Fruit fly (Drosophila melanogaster) whole organism, embryonic: Measurements from ENCODE around the gene Ppm1.
A peak's percentile ranks its signal among the peaks of the same experiment; 100 is the strongest.

ENCODE experiments used
- Asciz ChIP-seq: fragments of 200-800 bp; sonication (Bioruptor generic); optimal IDR thresholded peaks from 2 replicates; lab custom pipeline; 2017; ENCODE audit warnings: missing biosample characterization, mild to moderate bottlenecking, missing genetic modification characterization, missing genetic modification reagents
- Atf3 ChIP-seq: fragments of 200-800 bp; sonication (Bioruptor generic); optimal IDR thresholded peaks from 3 replicates; lab custom pipeline; 2016; ENCODE audit warnings: missing biosample characterization, missing genetic modification characterization
- B-H1 ChIP-seq: fragments of 200-800 bp; sonication (Bioruptor generic); IDR thresholded peaks from 3 replicates; pipeline ENCODE4 v1.3.6; 2022; ENCODE audit warnings: missing biosample characterization, missing genetic modification characterization
- CG10267 ChIP-seq: fragments of 200-800 bp; sonication (Bioruptor generic); optimal IDR thresholded peaks from 2 replicates; lab custom pipeline; 2018; ENCODE audit warnings: missing biosample characterization, mild to moderate bottlenecking, missing genetic modification characterization, moderate library complexity
- CG10543 ChIP-seq: fragments of 200-800 bp; sonication (Bioruptor generic); optimal IDR thresholded peaks from 3 replicates; lab custom pipeline; 2017; ENCODE audit warnings: missing biosample characterization, mild to moderate bottlenecking, missing genetic modification characterization, moderate library complexity
- CG10979 ChIP-seq: fragments of 200-800 bp; sonication (Bioruptor generic); optimal IDR thresholded peaks from 2 replicates; lab custom pipeline; 2018; ENCODE audit warnings: missing biosample characterization, mild to moderate bottlenecking, missing genetic modification characterization, moderate library complexity
- CG16813 ChIP-seq: fragments of 200-800 bp; sonication (Bioruptor generic); IDR thresholded peaks from 3 replicates; pipeline ENCODE4 v1.3.6; 2022; ENCODE audit warnings: missing biosample characterization, missing genetic modification characterization; ENCODE audit not compliant: partially characterized antibody
- CG17361 ChIP-seq: fragments of 200-800 bp; sonication (Bioruptor generic); IDR thresholded peaks from 3 replicates; pipeline ENCODE4 v1.3.6; 2022; ENCODE audit warnings: missing biosample characterization, missing genetic modification characterization
- CG18764 ChIP-seq: fragments of 200-800 bp; sonication (Bioruptor generic); optimal IDR thresholded peaks from 3 replicates; lab custom pipeline; 2016; ENCODE audit warnings: missing biosample characterization, missing genetic modification characterization
- CG2712 ChIP-seq: fragments of 200-800 bp; optimal IDR thresholded peaks from 3 replicates; lab custom pipeline; 2019; ENCODE audit warnings: missing biosample characterization, mild to moderate bottlenecking, missing genetic modification characterization, moderate library complexity
- CG34376 ChIP-seq: fragments of 200-800 bp; sonication (Bioruptor generic); optimal IDR thresholded peaks from 2 replicates; lab custom pipeline; 2018; ENCODE audit warnings: missing biosample characterization, mild to moderate bottlenecking, missing genetic modification characterization
- CG4360 ChIP-seq: fragments of 200-800 bp; sonication (Bioruptor generic); IDR thresholded peaks from 2 replicates; pipeline ENCODE4 v1.3.6; 2022; ENCODE audit warnings: missing biosample characterization, missing genetic modification characterization
- CG4424 ChIP-seq: fragments of 200-800 bp; sonication (Bioruptor generic); optimal IDR thresholded peaks from 3 replicates; lab custom pipeline; 2016; ENCODE audit warnings: missing biosample characterization, missing genetic modification characterization
- CG6689 ChIP-seq: fragments of 200-800 bp; sonication (Bioruptor generic); IDR thresholded peaks from 2 replicates; pipeline ENCODE4 v1.3.6; 2022; ENCODE audit warnings: missing biosample characterization, missing genetic modification characterization
- CG7357 ChIP-seq: fragments of 200-800 bp; sonication (Bioruptor generic); IDR thresholded peaks from 3 replicates; pipeline ENCODE4 v1.3.6; 2022; ENCODE audit warnings: missing biosample characterization, missing genetic modification characterization
- CG7963 ChIP-seq: fragments of 200-800 bp; sonication (Bioruptor generic); IDR thresholded peaks from 3 replicates; pipeline ENCODE4 v1.3.6; 2022; ENCODE audit warnings: missing biosample characterization, missing genetic modification characterization; ENCODE audit not compliant: partially characterized antibody
- CoRest ChIP-seq: fragments of 200-800 bp; sonication (Bioruptor generic); optimal IDR thresholded peaks from 3 replicates; lab custom pipeline; 2018; ENCODE audit warnings: missing biosample characterization, mild to moderate bottlenecking, missing genetic modification characterization, moderate library complexity
- Dp ChIP-seq: fragments of 200-800 bp; sonication (Bioruptor generic); optimal IDR thresholded peaks from 2 replicates; lab custom pipeline; 2018; ENCODE audit warnings: missing biosample characterization, mild to moderate bottlenecking, missing genetic modification characterization, moderate library complexity
- E2f2 ChIP-seq: fragments of 200-800 bp; sonication (Bioruptor generic); IDR thresholded peaks from 2 replicates; pipeline ENCODE4 v1.3.6; 2022; ENCODE audit warnings: missing biosample characterization, missing genetic modification characterization
- HLH3B ChIP-seq: fragments of 200-800 bp; sonication (Bioruptor generic); IDR thresholded peaks from 2 replicates; pipeline ENCODE4 v1.3.6; 2022; ENCODE audit warnings: missing biosample characterization, missing genetic modification characterization
- Hand ChIP-seq: fragments of 200-800 bp; sonication (Bioruptor generic); optimal IDR thresholded peaks from 2 replicates; lab custom pipeline; 2017; ENCODE audit warnings: mild to moderate bottlenecking, missing biosample characterization, missing genetic modification reagents, missing genetic modification characterization
- Hmx ChIP-seq: fragments of 200-800 bp; sonication (Bioruptor generic); optimal IDR thresholded peaks from 2 replicates; lab custom pipeline; 2016; ENCODE audit warnings: missing biosample characterization, missing genetic modification characterization
- Lhr ChIP-seq: fragments of 200-800 bp; sonication (Bioruptor generic); optimal IDR thresholded peaks from 3 replicates; lab custom pipeline; 2017; ENCODE audit warnings: mild to moderate bottlenecking, missing biosample characterization, missing genetic modification reagents, missing genetic modification characterization
- Poxn ChIP-seq: fragments of 200-800 bp; sonication (Bioruptor generic); IDR thresholded peaks from 2 replicates; pipeline ENCODE4 v1.3.6; 2022; ENCODE audit warnings: missing biosample characterization, missing genetic modification characterization
- Sry-δ ChIP-seq: fragments of 200-800 bp; sonication (Bioruptor generic); optimal IDR thresholded peaks from 2 replicates; lab custom pipeline; 2016; ENCODE audit warnings: missing biosample characterization, missing genetic modification characterization
- Stat92E ChIP-seq, 3 experiments: fragments of >200 bp in 2 of 3; fragments of 200-800 bp in 1 of 3; sonication (Bioruptor generic) in 1 of 3; optimal IDR thresholded peaks; 2 replicates each; lab custom pipeline; 2017 to 2019; ENCODE audit warnings: missing biosample characterization in 3 of 3, missing genetic modification characterization in 3 of 3, mild to moderate bottlenecking in 1 of 3, moderate library complexity in 1 of 3
- Vsx1 ChIP-seq: fragments of 200-800 bp; sonication (Bioruptor generic); optimal IDR thresholded peaks from 2 replicates; lab custom pipeline; 2017; ENCODE audit warnings: missing biosample characterization, mild to moderate bottlenecking, missing genetic modification characterization, missing genetic modification reagents
- al ChIP-seq: fragments of 200-800 bp; sonication (Bioruptor generic); IDR thresholded peaks from 2 replicates; pipeline ENCODE4 v1.3.6; 2022; ENCODE audit warnings: missing biosample characterization, missing genetic modification characterization
- ase ChIP-seq: fragments of 200-800 bp; sonication (Bioruptor generic); IDR thresholded peaks from 3 replicates; pipeline ENCODE4 v1.3.6; 2022; ENCODE audit warnings: missing biosample characterization, missing genetic modification characterization
- chinmo ChIP-seq: fragments of 200-800 bp; sonication (Bioruptor generic); IDR thresholded peaks from 4 replicates; pipeline ENCODE4 v1.3.6; 2022; ENCODE audit warnings: missing biosample characterization, missing genetic modification characterization; ENCODE audit not compliant: partially characterized antibody
- ewg ChIP-seq: fragments of 200-800 bp; sonication (Bioruptor generic); optimal IDR thresholded peaks from 3 replicates; lab custom pipeline; 2017; ENCODE audit warnings: mild to moderate bottlenecking, missing biosample characterization, missing genetic modification reagents, missing genetic modification characterization
- fd64A ChIP-seq: fragments of 200-800 bp; sonication (Bioruptor generic); optimal IDR thresholded peaks from 3 replicates; lab custom pipeline; 2018; ENCODE audit warnings: missing biosample characterization, mild to moderate bottlenecking, missing genetic modification characterization
- hbn ChIP-seq: fragments of 200-800 bp; sonication (Bioruptor generic); IDR thresholded peaks from 2 replicates; pipeline ENCODE4 v1.3.6; 2022; ENCODE audit warnings: missing biosample characterization, missing genetic modification characterization; ENCODE audit not compliant: partially characterized antibody
- hkb ChIP-seq, 2 experiments: fragments of 200-800 bp in 1 of 2; fragments of >200 bp in 1 of 2; sonication (Bioruptor generic) in 1 of 2; IDR thresholded peaks in 1 of 2; optimal IDR thresholded peaks in 1 of 2; 2 replicates each; pipeline versions ENCODE4 v1.3.6 to Lab custom; 2017 to 2022; ENCODE audit warnings: missing biosample characterization in 1 of 2, missing genetic modification characterization in 1 of 2
- inv ChIP-seq: fragments of 200-800 bp; sonication (Bioruptor generic); IDR thresholded peaks from 2 replicates; pipeline ENCODE4 v1.3.6; 2022; ENCODE audit warnings: missing biosample characterization, missing genetic modification characterization; ENCODE audit not compliant: partially characterized antibody
- lab ChIP-seq: fragments of 200-800 bp; sonication (Bioruptor generic); optimal IDR thresholded peaks from 3 replicates; lab custom pipeline; 2017; ENCODE audit warnings: missing biosample characterization, missing genetic modification characterization, mild to moderate bottlenecking, moderate library complexity, missing genetic modification reagents
- mld ChIP-seq: fragments of 200-800 bp; sonication (Bioruptor generic); IDR thresholded peaks from 3 replicates; pipeline ENCODE4 v1.3.6; 2022; ENCODE audit warnings: missing biosample characterization, missing genetic modification characterization; ENCODE audit not compliant: partially characterized antibody
- pb ChIP-seq: fragments of 200-800 bp; sonication (Bioruptor generic); optimal IDR thresholded peaks from 3 replicates; lab custom pipeline; 2016; ENCODE audit warnings: missing biosample characterization, missing genetic modification characterization
- ranshi ChIP-seq: fragments of 200-800 bp; sonication (Bioruptor generic); IDR thresholded peaks from 2 replicates; pipeline ENCODE4 v1.3.6; 2022; ENCODE audit warnings: missing biosample characterization, missing genetic modification characterization
- row ChIP-seq: fragments of 200-800 bp; sonication (Bioruptor generic); IDR thresholded peaks from 3 replicates; pipeline ENCODE4 v1.3.6; 2022; ENCODE audit warnings: missing biosample characterization, missing genetic modification characterization
- scrt ChIP-seq: fragments of 200-800 bp; sonication (Bioruptor generic); optimal IDR thresholded peaks from 2 replicates; lab custom pipeline; 2018; ENCODE audit warnings: missing biosample characterization, mild to moderate bottlenecking, missing genetic modification characterization, moderate library complexity
- sens ChIP-seq: fragments of 200-800 bp; sonication (Bioruptor generic); peaks from one replicate; lab custom pipeline; 2016; ENCODE audit warnings: missing biosample characterization, missing genetic modification characterization
- sens-2 ChIP-seq: fragments of 200-800 bp; sonication (Bioruptor generic); IDR thresholded peaks from 2 replicates; pipeline ENCODE4 v1.3.6; 2022; ENCODE audit warnings: missing biosample characterization, missing genetic modification characterization
- tx ChIP-seq: fragments of 200-800 bp; sonication (Bioruptor generic); optimal IDR thresholded peaks from 2 replicates; lab custom pipeline; 2016; ENCODE audit warnings: missing biosample characterization, missing genetic modification characterization
- zf30C ChIP-seq: fragments of 200-800 bp; sonication (Bioruptor generic); optimal IDR thresholded peaks from 3 replicates; lab custom pipeline; 2018; ENCODE audit warnings: missing biosample characterization, mild to moderate bottlenecking, missing genetic modification characterization

The Ppm1 gene

DNA sequence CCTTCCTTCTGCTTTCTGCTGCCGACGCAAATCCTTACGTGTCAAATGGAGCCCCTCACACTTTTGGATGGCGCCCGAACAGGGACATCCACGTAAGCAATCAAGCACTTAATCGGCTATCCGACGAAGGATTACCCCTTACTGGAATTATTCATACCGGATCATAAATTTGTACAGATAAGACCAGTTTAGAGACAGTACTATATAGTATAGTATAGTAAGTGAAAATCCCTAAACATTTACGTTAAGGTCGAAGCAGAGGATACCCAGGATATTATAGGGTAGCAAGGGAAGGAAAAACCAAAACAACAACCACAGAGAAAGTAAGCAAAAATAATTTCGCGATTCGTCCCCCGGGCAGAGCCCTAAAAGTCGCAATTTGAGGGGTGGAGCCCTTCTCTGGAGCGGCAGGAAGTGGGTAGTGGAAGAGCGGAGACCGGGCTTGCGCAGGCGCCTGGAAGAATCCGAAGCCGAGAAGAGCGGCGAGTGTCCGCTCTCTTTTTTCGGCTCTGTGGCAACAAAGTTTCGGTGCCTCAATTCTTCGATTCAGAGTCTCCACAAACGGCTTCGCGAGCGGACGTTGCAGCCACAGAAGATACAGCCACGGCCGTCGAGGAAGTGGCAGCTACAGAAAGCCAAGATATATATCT, 35.5 kb upstream of the Ppm1 start (continued):
- TF ChIP-seq mld (GFP tag; lab: Robert Waterston, UW): no peak
- TF ChIP-seq Sry-δ: peak; percentile 17
- no peak for TF ChIP-seq Lhr
- TF ChIP-seq CG16813 (GFP tag; lab: Robert Waterston, UW): no peak

DNA sequence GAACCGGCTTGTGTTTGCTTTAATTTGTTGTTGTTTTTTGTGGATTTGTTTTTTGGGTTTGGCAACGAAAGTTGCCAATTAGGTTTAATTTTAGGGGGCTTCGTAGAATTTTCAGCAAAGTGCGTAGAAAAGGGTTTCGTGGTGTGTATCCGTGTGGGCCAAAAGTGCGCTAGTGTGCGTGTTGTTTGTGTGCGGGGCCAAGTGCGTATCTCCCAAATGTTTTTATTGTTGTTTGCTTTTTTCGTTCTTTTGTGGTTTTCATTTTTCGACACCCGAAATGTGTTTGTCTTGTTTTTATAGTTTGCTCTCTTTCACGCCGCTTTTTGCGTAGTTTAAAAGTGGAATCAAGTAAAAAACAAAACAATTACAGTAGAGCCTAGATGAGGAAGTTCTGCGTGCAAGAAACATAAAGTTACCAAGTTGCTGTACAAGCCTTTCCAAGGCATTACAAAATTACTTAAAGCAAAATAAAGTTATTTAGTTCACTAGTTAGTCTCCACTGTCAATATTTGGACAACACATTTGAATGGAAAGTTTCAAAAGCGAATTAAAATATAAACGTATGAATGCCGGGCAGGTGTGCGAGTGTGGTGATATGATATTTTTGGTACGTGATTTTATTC, 34.2 kb upstream of the Ppm1 start:
- TF ChIP-seq Stat92E (GFP tag; optimal IDR thresholded peaks at IDR 0.05; lab: Kevin White, UChicago) (no peak), lab (peak; percentile 96), HLH3B (GFP tag; lab: Robert Waterston, UW) (peak; percentile 46; the same call in 1 of the 2 replicates), row (peak; percentile 87), Atf3 (no peak), Hmx (GFP tag; lab: Kevin White, UChicago) (peak; percentile 63), ranshi (GFP tag; lab: Robert Waterston, UW) (peak; percentile 69; the same call in 1 of the 2 replicates), pb (peak; percentile 48), CG16813 (GFP tag; lab: Robert Waterston, UW) (no peak), Poxn (GFP tag; lab: Robert Waterston, UW) (peak; percentile 86), sens-2 (GFP tag; lab: Robert Waterston, UW) (no peak), sens (GFP tag; lab: Kevin White, UChicago) (peak; percentile 87), CG10543 (peak; percentile 95), CG10979 (tag; lab: Kevin White, UChicago) (no peak), hkb (optimal IDR thresholded peaks at IDR 0.05; lab: Kevin White, UChicago) (no peak), hkb (GFP tag; IDR thresholded peaks at IDR 0.05; lab: Robert Waterston, UW) (peak; percentile 61), CG7357 (GFP tag; lab: Robert Waterston, UW) (peak; percentile 62), fd64A (GFP tag; lab: Kevin White, UChicago) (no peak), CG10267 (peak; percentile 25), B-H1 (GFP tag; lab: Robert Waterston, UW) (peak; percentile 65; the same call in 2 of the 3 replicates), CG17361 (peak; percentile 64), Asciz (no peak), ewg (GFP tag; lab: Kevin White, UChicago) (no peak), inv (no peak), CG18764 (no peak), ase (GFP tag; lab: Robert Waterston, UW) (peak; percentile 68; the same call in 1 of the 3 replicates), CoRest (tag; lab: Kevin White, UChicago) (peak; percentile 82), zf30C (GFP tag; lab: Kevin White, UChicago) (no peak), CG7963 (GFP tag; lab: Robert Waterston, UW) (no peak), al (GFP tag; lab: Robert Waterston, UW) (peak; percentile 93), CG4360 (GFP tag; lab: Robert Waterston, UW) (no peak), Hand (GFP tag; lab: Kevin White, UChicago) (peak; percentile 90), CG2712 (tag; lab: Kevin White, UChicago) (peak; percentile 37), Vsx1 (peak; percentile 52), CG4424 (peak; percentile 34), Dp (no peak), E2f2 (peak; percentile 54), tx (peak; percentile 77), chinmo (GFP tag; lab: Robert Waterston, UW) (peak; percentile 65; the same call in 1 of the 4 replicates), scrt (GFP tag; lab: Kevin White, UChicago) (peak; percentile 78), hbn (GFP tag; lab: Robert Waterston, UW) (no peak), CG6689 (GFP tag; lab: Robert Waterston, UW) (peak; percentile 74), CG34376 (GFP tag; lab: Kevin White, UChicago) (peak; percentile 87)
